Worm (Caenorhabditis elegans) whole organism, late embryonic: ENCODE data around the gene T16H12.2.

ENCODE experiments used
- ama-1 ChIP-seq: fragments of 150-350 bp; optimal IDR thresholded peaks from 2 replicates; lab custom pipeline; 2014
- dve-1 ChIP-seq: sonication (generic microtip); optimal IDR thresholded peaks from 2 replicates; lab custom pipeline; 2017; ENCODE audit warnings: antibody characterized with exemption, mild to moderate bottlenecking, missing genetic modification characterization, missing compliant biosample characterization
- fkh-6 ChIP-seq: sonication (generic microtip); optimal IDR thresholded peaks from 2 replicates; lab custom pipeline; 2016; ENCODE audit warnings: missing genetic modification characterization, missing compliant biosample characterization
- lin-11 ChIP-seq: fragments of 200-800 bp; sonication (Bioruptor generic); optimal IDR thresholded peaks from 2 replicates; lab custom pipeline; 2018; ENCODE audit warnings: mild to moderate bottlenecking, missing genetic modification characterization, missing compliant biosample characterization
- pqm-1 ChIP-seq: sonication (generic microtip); optimal IDR thresholded peaks from 2 replicates; lab custom pipeline; 2016; ENCODE audit warnings: missing genetic modification characterization, missing compliant biosample characterization

DNA sequence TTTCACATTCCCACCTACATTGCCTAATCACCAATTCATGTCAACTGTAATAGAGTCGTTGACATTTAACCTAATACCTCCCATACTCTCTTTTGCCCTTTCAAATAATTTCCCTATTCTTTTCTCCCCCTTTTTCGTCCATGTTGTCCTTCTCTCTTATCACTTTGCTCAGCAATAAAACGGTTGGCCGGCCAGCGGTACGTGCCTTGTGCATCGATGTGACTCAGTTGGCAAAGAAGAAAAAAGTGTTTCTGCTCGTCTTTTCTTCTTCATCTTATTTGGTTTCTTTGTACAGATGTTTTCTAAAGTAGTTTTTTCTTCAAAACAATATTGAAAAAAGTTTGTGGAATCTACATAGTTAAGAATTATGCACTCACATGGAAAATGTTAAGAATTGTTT is 48.4 kb downstream of the T16H12.2 start:
- no peak for TF ChIP-seq ama-1 (lab: Kevin White, UChicago)
- no peak for TF ChIP-seq dve-1 (tag; lab: Kevin White, UChicago)
- no peak for TF ChIP-seq pqm-1 (tag; lab: Kevin White, UChicago)
- no peak for TF ChIP-seq lin-11 (tag; lab: Kevin White, UChicago)
- no peak for TF ChIP-seq fkh-6 (tag; lab: Kevin White, UChicago)
